Worm (Caenorhabditis elegans) whole organism, young adult: ENCODE measurements around the gene F11A5.13.

Source experiments
- T07F8.4 ChIP-seq: sonication (generic microtip); optimal IDR thresholded peaks from 2 replicates; lab custom pipeline; 2016; ENCODE audit warnings: mild to moderate bottlenecking, missing genetic modification characterization, moderate library complexity, missing compliant biosample characterization
- Y79H2A.3 ChIP-seq: fragments of 200-800 bp; sonication (Bioruptor generic); conservative IDR thresholded peaks from 2 replicates; pipeline ENCODE4 v1.3.6; 2022; ENCODE audit warnings: missing genetic modification reagents, missing genetic modification characterization, missing compliant biosample characterization
- aptf-3 ChIP-seq: fragments of 200-800 bp; sonication (Bioruptor generic); IDR thresholded peaks from 2 replicates; pipeline ENCODE4 v1.3.6; 2022; ENCODE audit warnings: missing genetic modification characterization, missing compliant biosample characterization
- dox-1 ChIP-seq: fragments of 200-800 bp; sonication (Bioruptor generic); IDR thresholded peaks from 2 replicates; pipeline ENCODE4 v1.3.6; 2022; ENCODE audit warnings: missing genetic modification reagents, missing genetic modification characterization, missing compliant biosample characterization
- dpl-1 ChIP-seq: fragments of 150-350 bp; optimal IDR thresholded peaks from 2 replicates; lab custom pipeline; 2014; ENCODE audit warnings: missing biosample characterization, missing genetic modification reagents, missing genetic modification characterization
- egl-44 ChIP-seq: fragments of 200-800 bp; sonication (Bioruptor generic); IDR thresholded peaks from 2 replicates; pipeline ENCODE4 v1.3.6; 2022; ENCODE audit warnings: missing genetic modification reagents, missing genetic modification characterization, missing compliant biosample characterization
- gei-17 ChIP-seq: fragments of 200-800 bp; sonication (Bioruptor generic); optimal IDR thresholded peaks from 2 replicates; lab custom pipeline; 2018; ENCODE audit warnings: mild to moderate bottlenecking, missing genetic modification characterization, missing compliant biosample characterization
- lin-35 ChIP-seq, 3 experiments: fragments of 150-350 bp in 2 of 3; sonication (generic microtip) in 1 of 3; optimal IDR thresholded peaks; 2 replicates each; lab custom pipeline; 2014 to 2018; ENCODE audit warnings: missing biosample characterization in 3 of 3, missing genetic modification characterization in 3 of 3, missing genetic modification reagents in 3 of 3
- mes-4 ChIP-seq: sonication (generic microtip); optimal IDR thresholded peaks from 2 replicates; lab custom pipeline; 2016; ENCODE audit warnings: missing genotype, missing genetic modification characterization, missing compliant biosample characterization
- nfyb-1 ChIP-seq: fragments of 200-800 bp; sonication (Bioruptor generic); IDR thresholded peaks from 2 replicates; pipeline ENCODE4 v1.3.6; 2022; ENCODE audit warnings: missing genetic modification reagents, missing genetic modification characterization, missing compliant biosample characterization
- unc-130 ChIP-seq: sonication (generic microtip); optimal IDR thresholded peaks from 2 replicates; lab custom pipeline; 2016; ENCODE audit warnings: missing genetic modification reagents, missing genetic modification characterization, missing compliant biosample characterization
- zfh-2 ChIP-seq: fragments of 200-800 bp; sonication (Bioruptor generic); conservative IDR thresholded peaks from 2 replicates; pipeline ENCODE4 v1.3.6; 2022; ENCODE audit warnings: missing genetic modification reagents, missing genetic modification characterization, missing compliant biosample characterization

- TF ChIP-seq unc-130 (GFP tag; lab: Kevin White, UChicago) (no peak), zfh-2 (GFP tag; lab: Robert Waterston, UW) (no peak), aptf-3 (GFP tag; lab: Robert Waterston, UW) (no peak), dox-1 (GFP tag; lab: Robert Waterston, UW) (no peak), nfyb-1 (GFP tag; lab: Robert Waterston, UW) (no peak), egl-44 (no peak), T07F8.4 (tag; lab: Kevin White, UChicago) (no peak), lin-35 (GFP tag; optimal IDR thresholded peaks at IDR 0.05; lab: Kevin White, UChicago) (no peak), Y79H2A.3 (GFP tag; lab: Robert Waterston, UW) (no peak), mes-4 (tag; lab: Kevin White, UChicago) (no peak), dpl-1 (no peak), gei-17 (GFP tag; lab: Kevin White, UChicago) (no peak)
Measured at ce11 chrV:16226581-16226980, at the start of gene F11A5.13.
